Worm (Caenorhabditis elegans): ENCODE data around the gene let-754.

let-754 gene

DNA sequence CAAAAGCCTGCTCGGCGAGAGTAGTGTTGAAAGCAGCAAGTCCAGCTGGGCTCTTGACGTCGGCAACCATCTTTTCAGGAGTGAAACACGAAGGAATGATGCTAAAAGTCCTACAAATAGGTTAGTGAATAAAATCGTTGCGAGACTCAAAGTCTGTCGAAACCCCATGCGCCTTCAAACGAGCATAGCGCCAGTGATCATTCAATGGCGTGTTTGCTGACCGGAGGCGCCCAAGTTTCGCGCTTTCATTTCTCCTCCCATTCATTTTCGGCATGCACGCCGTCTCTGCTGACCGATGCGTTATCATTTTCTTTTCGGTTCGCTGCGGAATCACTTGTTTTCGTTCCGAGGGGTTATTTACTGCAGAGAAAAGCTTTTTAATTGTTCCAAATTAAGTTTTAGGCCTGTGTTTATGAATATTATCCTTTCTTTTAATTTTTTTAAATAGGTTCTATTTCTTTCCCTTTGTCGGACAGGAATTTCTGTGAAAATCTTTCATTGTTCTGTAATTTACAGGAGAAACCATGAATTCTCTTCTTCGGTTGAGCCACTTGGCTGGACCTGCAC is 20.2 kb upstream of the let-754 start, which contains the start of the genes eef-1B.1 and aco-2 (continued):
- TF ChIP-seq hlh-4 (tag; optimal IDR thresholded peaks at IDR 0.05) (no peak), egl-27 (tag; optimal IDR thresholded peaks at IDR 0.05) (no peak), fos-1 (tag; optimal IDR thresholded peaks at IDR 0.05) (peak; percentile 81), ets-5 (GFP tag; IDR thresholded peaks at IDR 0.05) (no peak), unc-130 (tag; optimal IDR thresholded peaks at IDR 0.05) (peak; percentile 98), nhr-77 (tag; optimal IDR thresholded peaks at IDR 0.05) (peak; percentile 87), ama-1 (optimal IDR thresholded peaks at IDR 0.05) (peak; percentile 53), lir-3 (tag; optimal IDR thresholded peaks at IDR 0.05; ENCODE audit: poor library complexity) (peak; percentile 63), irx-1 (tag; optimal IDR thresholded peaks at IDR 0.05) (peak; percentile 78), jun-1 (tag; optimal IDR thresholded peaks at IDR 0.05) (peak; percentile 89), mef-2 (tag; optimal IDR thresholded peaks at IDR 0.05) (peak; percentile 33), ces-1 (GFP tag; optimal IDR thresholded peaks at IDR 0.05) (no peak), mab-9 (GFP tag; IDR thresholded peaks at IDR 0.05) (peak; percentile 90), lin-15B (tag; optimal IDR thresholded peaks at IDR 0.05) (peak; percentile 84), tlp-1 (tag; optimal IDR thresholded peaks at IDR 0.05) (no peak), hlh-17 (GFP tag; optimal IDR thresholded peaks at IDR 0.05; ENCODE audit: borderline replicate concordance) (no peak), nhr-28 (tag; optimal IDR thresholded peaks at IDR 0.05) (no peak), Y116A8C.19 (tag; optimal IDR thresholded peaks at IDR 0.05; ENCODE audit: borderline replicate concordance) (no peak), nhr-84 (tag; optimal IDR thresholded peaks at IDR 0.05) (no peak), ztf-4 (tag; optimal IDR thresholded peaks at IDR 0.05) (peak; percentile 89), ceh-63 (GFP tag; optimal IDR thresholded peaks at IDR 0.05) (no peak), efl-1 (optimal IDR thresholded peaks at IDR 0.05) (peak; percentile 91 to 93), efl-1 (GFP tag; optimal IDR thresholded peaks at IDR 0.05 in 1 of 2) (peak; percentile 83 to 98), pqm-1 (tag; optimal IDR thresholded peaks at IDR 0.05) (no peak), nhr-90 (tag; optimal IDR thresholded peaks at IDR 0.05; ENCODE audit: poor library complexity) (peak; percentile 95), fkh-4 (tag; optimal IDR thresholded peaks at IDR 0.05; ENCODE audit: borderline replicate concordance) (peak; percentile 26), efl-3 (GFP tag; optimal IDR thresholded peaks at IDR 0.05) (no peak), nhr-85 (tag) (peak; percentile 97), egl-13 (tag; optimal IDR thresholded peaks at IDR 0.05) (peak; percentile 82), C34B4.2 (tag; optimal IDR thresholded peaks at IDR 0.05) (no peak), fkh-10 (GFP tag; optimal IDR thresholded peaks at IDR 0.05) (peak; percentile 43), rnt-1 (tag; optimal IDR thresholded peaks at IDR 0.05) (peak; percentile 95), snu-23 (GFP tag; optimal IDR thresholded peaks at IDR 0.05) (peak; percentile 97), nhr-47 (tag; optimal IDR thresholded peaks at IDR 0.05) (peak; percentile 96), ztf-11 (tag; optimal IDR thresholded peaks at IDR 0.05) (peak in 1 of 2 experiments; percentile 70), lin-35 (GFP tag; optimal IDR thresholded peaks at IDR 0.05) (peak; percentile 94 to 95), vab-15 (tag; optimal IDR thresholded peaks at IDR 0.05) (peak; percentile 33), hpl-2 (GFP tag; optimal IDR thresholded peaks at IDR 0.05) (peak; percentile 74), dpl-1 (GFP tag; optimal IDR thresholded peaks at IDR 0.05) (peak; percentile 87 to 90 (median 88)), isw-1 (GFP tag; IDR thresholded peaks at IDR 0.05) (peak; percentile 89), aly-2 (tag; optimal IDR thresholded peaks at IDR 0.05) (peak; percentile 38), unc-86 (tag; optimal IDR thresholded peaks at IDR 0.05) (peak; percentile 90), skn-1 (tag; optimal IDR thresholded peaks at IDR 0.05) (peak; percentile 90), nhr-71 (tag; optimal IDR thresholded peaks at IDR 0.05) (peak; percentile 96), pax-3 (tag; optimal IDR thresholded peaks at IDR 0.05) (peak; percentile 78), C16A3.4 (tag; optimal IDR thresholded peaks at IDR 0.05) (peak; percentile 96), ceh-88 (GFP tag; IDR thresholded peaks at IDR 0.05) (peak; percentile 62), grh-1 (GFP tag; IDR thresholded peaks at IDR 0.05) (peak; percentile 88), mep-1 (tag; optimal IDR thresholded peaks at IDR 0.05) (peak; percentile 91), nhr-19 (GFP tag; conservative IDR thresholded peaks at IDR 0.05) (peak; percentile 96), nhr-11 (tag; optimal IDR thresholded peaks at IDR 0.05) (peak; percentile 43), unc-30 (tag; optimal IDR thresholded peaks at IDR 0.05) (no peak)
